Worm (Caenorhabditis elegans) whole organism, L3 larva: ENCODE data around the gene F36D3.8.

ENCODE experiments used
- aly-2 ChIP-seq: fragments of 150-350 bp; optimal IDR thresholded peaks from 2 replicates; lab custom pipeline; 2014; ENCODE audit warnings: missing biosample characterization, missing genetic modification characterization
- ceh-28 ChIP-seq: fragments of 150-350 bp; optimal IDR thresholded peaks from 2 replicates; lab custom pipeline; 2014; ENCODE audit warnings: missing biosample characterization, missing genetic modification reagents, missing genetic modification characterization
- ceh-82 ChIP-seq: fragments of 150-350 bp; optimal IDR thresholded peaks from 2 replicates; lab custom pipeline; 2014; ENCODE audit warnings: missing biosample characterization, missing genetic modification characterization
- ceh-9 ChIP-seq: sonication (generic microtip); optimal IDR thresholded peaks from 2 replicates; lab custom pipeline; 2018; ENCODE audit warnings: missing biosample characterization, missing genetic modification characterization
- egl-27 ChIP-seq: sonication (generic microtip); optimal IDR thresholded peaks from 4 replicates; lab custom pipeline; 2017; ENCODE audit warnings: missing biosample characterization, missing genetic modification reagents, missing genetic modification characterization
- elt-1 ChIP-seq: fragments of 150-350 bp; optimal IDR thresholded peaks from 2 replicates; lab custom pipeline; 2014; ENCODE audit warnings: missing biosample characterization, missing genetic modification characterization
- elt-2 ChIP-seq: sonication (generic microtip); optimal IDR thresholded peaks from 2 replicates; lab custom pipeline; 2016; ENCODE audit warnings: missing genetic modification reagents, mild to moderate bottlenecking, missing genetic modification characterization, missing compliant biosample characterization
- jun-1 ChIP-seq: fragments of 150-350 bp; optimal IDR thresholded peaks from 2 replicates; lab custom pipeline; 2014; ENCODE audit warnings: missing biosample characterization, missing genetic modification reagents, missing genetic modification characterization
- nhr-11 ChIP-seq: fragments of 150-350 bp; optimal IDR thresholded peaks from 2 replicates; lab custom pipeline; 2014; ENCODE audit warnings: missing biosample characterization, missing genetic modification characterization
- nhr-77 ChIP-seq: fragments of 150-350 bp; optimal IDR thresholded peaks from 2 replicates; lab custom pipeline; 2014; ENCODE audit warnings: missing biosample characterization, missing genetic modification characterization
- pqm-1 ChIP-seq: fragments of 150-350 bp; optimal IDR thresholded peaks from 2 replicates; lab custom pipeline; 2017; ENCODE audit warnings: missing biosample characterization, missing genetic modification characterization, inconsistent platforms
- snpc-4 ChIP-seq: fragments of 150-350 bp; optimal IDR thresholded peaks from 2 replicates; lab custom pipeline; 2014; ENCODE audit warnings: missing biosample characterization, missing genetic modification characterization
- unc-39 ChIP-seq: sonication (generic microtip); optimal IDR thresholded peaks from 4 replicates; lab custom pipeline; 2017; ENCODE audit warnings: missing biosample characterization, missing genetic modification characterization
- ztf-11 ChIP-seq: fragments of 150-350 bp; optimal IDR thresholded peaks from 2 replicates; lab custom pipeline; 2014; ENCODE audit warnings: missing biosample characterization, missing genetic modification characterization

- TF ChIP-seq egl-27 (tag; lab: Kevin White, UChicago) (no peak), pqm-1 (tag; lab: Kevin White, UChicago) (no peak), nhr-11 (tag; lab: Kevin White, UChicago) (no peak), jun-1 (no peak), aly-2 (no peak), ceh-9 (tag; lab: Kevin White, UChicago) (no peak), ceh-28 (tag; lab: Kevin White, UChicago) (no peak), elt-2 (no peak), unc-39 (tag; lab: Kevin White, UChicago) (no peak), nhr-77 (tag; lab: Kevin White, UChicago) (no peak), elt-1 (tag; lab: Kevin White, UChicago) (no peak), snpc-4 (no peak), ceh-82 (no peak), ztf-11 (tag; lab: Kevin White, UChicago) (no peak)
Measured at ce11 chrV:16552929-16553328, 26.0 kb downstream of the F36D3.8 start, which contains the start of gene Y32B12B.4.
